Fruit fly (Drosophila melanogaster) whole organism, prepupa: ENCODE results near the gene CG31019.

ENCODE experiments used
- CG8632 ChIP-seq: fragments of 200-800 bp; sonication (Bioruptor generic); optimal IDR thresholded peaks from 3 replicates; lab custom pipeline; 2016; ENCODE audit warnings: missing biosample characterization, missing genetic modification characterization
- Hr38 ChIP-seq: sonication (Bioruptor generic); optimal IDR thresholded peaks from 2 replicates; lab custom pipeline; 2016; ENCODE audit warnings: missing biosample characterization, missing genetic modification characterization

DNA sequence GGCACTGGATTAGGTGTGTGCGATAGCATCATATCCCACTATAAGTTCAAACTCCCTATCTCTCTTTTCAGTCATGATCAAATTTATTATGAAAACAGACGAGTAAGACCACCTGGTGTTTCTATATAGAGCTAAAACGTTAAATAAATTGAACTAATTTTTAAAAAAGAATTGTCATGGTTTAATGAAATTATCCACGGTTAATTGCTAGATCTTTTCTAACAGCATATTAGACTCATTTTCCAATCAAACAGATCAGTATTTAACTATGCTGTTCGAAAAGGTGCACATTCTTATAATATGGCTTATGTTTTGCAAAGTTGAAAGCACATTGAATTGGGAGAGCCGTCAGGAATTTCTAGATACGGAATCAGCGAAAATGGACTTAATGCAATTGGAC, 7.1 kb downstream of the CG31019 start, which contains the start of gene PH4alphaNE3:
- TF ChIP-seq CG8632 (no peak), Hr38 (GFP tag; lab: Kevin White, UChicago) (no peak)
